Worm (Caenorhabditis elegans): ENCODE data around the gene sru-28.

The sru-28 gene

DNA sequence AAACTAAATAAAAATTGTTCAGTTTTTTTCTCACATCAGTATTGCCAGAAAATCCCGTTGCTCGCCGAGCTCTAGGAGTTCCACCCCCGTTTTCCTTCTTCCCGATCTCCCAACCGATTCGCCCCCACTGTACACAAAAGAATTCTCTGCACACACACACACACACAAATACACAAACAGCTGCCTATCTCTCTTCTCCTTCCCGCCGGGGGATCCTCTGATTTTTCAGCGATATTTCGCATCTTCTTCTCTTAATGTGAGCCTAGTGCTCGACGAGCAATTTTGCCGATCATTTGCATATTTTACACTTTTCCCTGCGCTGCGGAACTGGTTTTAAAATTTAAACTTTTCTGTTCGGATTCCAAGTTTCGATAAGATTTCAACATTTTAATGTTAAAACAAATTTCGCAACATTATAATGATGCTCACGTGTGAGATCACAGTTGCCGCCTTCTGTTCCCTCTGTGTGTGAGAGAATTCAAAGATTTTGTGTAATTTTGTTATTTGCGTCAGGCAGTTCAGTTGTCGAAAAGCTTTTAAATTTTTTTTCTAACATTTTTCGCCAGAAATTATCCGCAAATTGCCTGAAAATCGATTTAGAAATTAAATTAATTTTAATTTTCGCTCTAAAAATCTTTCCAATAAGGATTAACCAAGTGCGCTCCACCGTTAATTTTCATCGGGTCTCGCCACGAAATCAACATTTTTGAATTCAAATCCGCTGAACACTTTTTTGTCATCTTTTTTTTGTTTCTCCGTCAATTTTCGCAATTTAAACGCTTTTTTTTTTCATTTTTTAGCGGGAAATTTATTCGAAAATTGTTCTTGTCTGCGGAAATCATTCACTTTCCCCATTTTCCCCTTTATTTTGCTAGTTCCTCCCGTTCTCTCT lies 34.8 kb upstream of the sru-28 start (continued):
- TF ChIP-seq zfp-2 (tag; optimal IDR thresholded peaks at IDR 0.05), result no peak
- TF ChIP-seq snpc-4 (tag; optimal IDR thresholded peaks at IDR 0.05), result no peak
- peak; percentile 53 for TF ChIP-seq nhr-6 (tag; optimal IDR thresholded peaks at IDR 0.05)
- no peak for TF ChIP-seq arid-1 (GFP tag; conservative IDR thresholded peaks at IDR 0.05)
- TF ChIP-seq ZK337.2 (GFP tag; IDR thresholded peaks at IDR 0.05), result 0 out of 2 replicates have a peak, but pooled peaks have one; percentile 14
- TF ChIP-seq nhr-11 (tag; optimal IDR thresholded peaks at IDR 0.05), result peak; percentile 17
- TF ChIP-seq unc-130 (GFP tag; optimal IDR thresholded peaks at IDR 0.05), result peak; percentile 47
- TF ChIP-seq rbr-2 (tag; optimal IDR thresholded peaks at IDR 0.05), result peak; percentile 7
- no peak for TF ChIP-seq gei-8 (GFP tag; optimal IDR thresholded peaks at IDR 0.05)
- no peak for TF ChIP-seq duxl-1 (tag; optimal IDR thresholded peaks at IDR 0.05; ENCODE audit: poor library complexity)
- TF ChIP-seq spr-1 (tag; optimal IDR thresholded peaks at IDR 0.05), result no peak
- no peak for TF ChIP-seq attf-4 (tag; optimal IDR thresholded peaks at IDR 0.05)
- no peak for TF ChIP-seq lin-1 (GFP tag; IDR thresholded peaks at IDR 0.05)
- no peak for TF ChIP-seq nhr-41 (GFP tag; IDR thresholded peaks at IDR 0.05)

DNA sequence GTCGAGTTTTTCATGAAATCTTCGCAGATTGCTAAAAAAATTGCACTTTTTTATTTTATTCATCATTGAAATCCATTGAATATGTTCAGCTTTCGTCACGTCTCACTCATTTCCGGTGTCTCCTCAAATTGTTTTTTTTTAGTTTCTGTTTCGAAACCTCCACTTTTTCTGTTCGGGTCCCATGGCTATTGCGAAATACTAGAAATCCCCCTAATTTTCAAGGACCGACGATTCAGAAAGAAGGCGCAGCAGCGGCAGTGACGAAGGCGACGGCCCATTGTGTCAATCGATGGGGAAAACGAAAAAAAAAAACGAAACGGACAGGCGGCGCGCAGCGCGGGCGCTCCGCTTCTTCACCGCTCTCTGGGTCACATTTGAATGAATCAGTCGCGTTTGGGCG lies 34.1 kb upstream of the sru-28 start:
- no peak for TF ChIP-seq Y48G9A.11 (GFP tag; IDR thresholded peaks at IDR 0.05)
- TF ChIP-seq ces-1 (GFP tag; optimal IDR thresholded peaks at IDR 0.05), result no peak
- peak; percentile 34 for TF ChIP-seq mes-2 (tag; optimal IDR thresholded peaks at IDR 0.05; ENCODE audit: poor library complexity, severe bottlenecking)
- TF ChIP-seq ceh-20 (GFP tag; IDR thresholded peaks at IDR 0.05), result no peak
- no peak for TF ChIP-seq unc-62 (GFP tag; optimal IDR thresholded peaks at IDR 0.05 in 1 of 2)
- TF ChIP-seq unc-62 (tag; optimal IDR thresholded peaks at IDR 0.05), result no peak
- no peak for TF ChIP-seq zag-1 (tag; optimal IDR thresholded peaks at IDR 0.05)
- TF ChIP-seq R02D3.7 (tag; optimal IDR thresholded peaks at IDR 0.05), result no peak
- no peak for TF ChIP-seq nhr-42 (GFP tag; IDR thresholded peaks at IDR 0.05)
- no peak for TF ChIP-seq dpl-1 (GFP tag; optimal IDR thresholded peaks at IDR 0.05)
- 0 out of 2 replicates have a peak, but pooled peaks have one; percentile 13 for TF ChIP-seq ctbp-1 (GFP tag; IDR thresholded peaks at IDR 0.05)
- no peak for TF ChIP-seq egl-43 (GFP tag; IDR thresholded peaks at IDR 0.05)
- no peak for TF ChIP-seq nhr-102 (tag; optimal IDR thresholded peaks at IDR 0.05)
- TF ChIP-seq ceh-44 (GFP tag; IDR thresholded peaks at IDR 0.05), result no peak
- no peak for TF ChIP-seq mdt-29 (GFP tag; IDR thresholded peaks at IDR 0.05)
- no peak for TF ChIP-seq daf-12 (tag; optimal IDR thresholded peaks at IDR 0.05)
- no peak for TF ChIP-seq lin-38 (GFP tag; IDR thresholded peaks at IDR 0.05)
- 0 out of 2 replicates have a peak, but pooled peaks have one; percentile 28 for TF ChIP-seq D1046.2 (GFP tag; IDR thresholded peaks at IDR 0.05)
- peak; percentile 34; the same call in 1 of the 2 replicates for TF ChIP-seq madf-9 (GFP tag; conservative IDR thresholded peaks at IDR 0.05)
- peak; percentile 46; the same call in 1 of the 2 replicates for TF ChIP-seq set-16 (GFP tag; IDR thresholded peaks at IDR 0.05)
- no peak for TF ChIP-seq T26A8.4 (GFP tag; IDR thresholded peaks at IDR 0.05)
- TF ChIP-seq spr-1 (tag; optimal IDR thresholded peaks at IDR 0.05), result no peak
- no peak for TF ChIP-seq nhr-11 (tag; optimal IDR thresholded peaks at IDR 0.05)
- no peak for TF ChIP-seq lin-15B (tag; optimal IDR thresholded peaks at IDR 0.05)

ce11 chrV:1472569-1472968 lies 33.5 kb upstream of the sru-28 start:
- TF ChIP-seq ceh-62 (tag; optimal IDR thresholded peaks at IDR 0.05), result no peak
- TF ChIP-seq unc-62 (GFP tag; optimal IDR thresholded peaks at IDR 0.05 in 1 of 2), result peak in 1 of 2 experiments; percentile 12
- no peak for TF ChIP-seq unc-62 (tag; optimal IDR thresholded peaks at IDR 0.05)
- no peak for TF ChIP-seq daf-19 (GFP tag; conservative IDR thresholded peaks at IDR 0.05)
- TF ChIP-seq mdt-29 (GFP tag; IDR thresholded peaks at IDR 0.05), result no peak
- TF ChIP-seq skn-1 (tag; optimal IDR thresholded peaks at IDR 0.05), result no peak
- no peak for TF ChIP-seq dpl-1 (GFP tag; optimal IDR thresholded peaks at IDR 0.05)
- peak; percentile 18 for TF ChIP-seq nhr-28 (tag; optimal IDR thresholded peaks at IDR 0.05)
- TF ChIP-seq mes-2 (tag; optimal IDR thresholded peaks at IDR 0.05; ENCODE audit: poor library complexity, severe bottlenecking), result peak; percentile 17
- no peak for TF ChIP-seq mxl-2 (GFP tag; conservative IDR thresholded peaks at IDR 0.05)
- TF ChIP-seq nhr-237 (tag; optimal IDR thresholded peaks at IDR 0.05), result no peak
- no peak for TF ChIP-seq hlh-11 (tag; optimal IDR thresholded peaks at IDR 0.05)
- TF ChIP-seq Y5F2A.4 (GFP tag; optimal IDR thresholded peaks at IDR 0.05), result no peak
- no peak for TF ChIP-seq snpc-1.2 (GFP tag; IDR thresholded peaks at IDR 0.05)
- no peak for TF ChIP-seq lin-1 (GFP tag; IDR thresholded peaks at IDR 0.05)
- TF ChIP-seq hlh-30 (tag; optimal IDR thresholded peaks at IDR 0.05; ENCODE audit: insufficient read depth), result peak; percentile 65
- peak; percentile 43 for TF ChIP-seq mxl-3 (GFP tag; optimal IDR thresholded peaks at IDR 0.05)
- TF ChIP-seq mep-1 (tag; optimal IDR thresholded peaks at IDR 0.05), result no peak

All from whole organism, L4 larva.